5 fruit fly cellular contexts compared by ENCODE assay signal in the genomic region with DNA sequence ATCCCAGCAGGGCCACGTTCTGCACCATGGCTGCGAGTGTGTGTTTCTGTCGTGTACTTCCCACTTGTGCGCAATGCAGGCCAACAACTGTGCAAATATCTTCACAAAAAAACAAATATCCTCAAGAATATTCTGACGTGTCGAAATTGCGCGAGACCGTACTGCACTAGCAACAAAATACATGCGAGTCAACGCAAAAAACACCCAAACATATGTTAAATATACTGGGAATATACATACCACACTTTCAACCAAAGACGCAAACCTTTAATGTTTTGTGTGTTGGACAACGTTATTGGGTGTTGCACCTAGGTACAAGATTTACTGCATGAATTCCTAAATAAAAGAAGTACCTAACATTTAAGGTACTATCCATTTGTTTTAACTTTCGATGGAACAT.
TF ChIP-seq lines count a peak whose summit lies in the region.

A gene (minus strand): TSS at position 173 of the 400 bp plus-strand sequence.

- TF ChIP-seq CTCF in S2 (optimal IDR thresholded peaks at IDR 0.05; lab: Kevin White, UChicago), result peak; percentile 39 to 51
- no peak for TF ChIP-seq CTCF in whole organism, embryonic (GFP tag; optimal IDR thresholded peaks at IDR 0.05; lab: Kevin White, UChicago)

TF ChIP-seq in whole organism, adult, 20 proteins besides CTCF, POLR2A, EP300 and RAD21:
- TF ChIP-seq CG12768 (GFP tag; optimal IDR thresholded peaks at IDR 0.05; lab: Kevin White, UChicago) (no peak), Crg-1 (GFP tag; optimal IDR thresholded peaks at IDR 0.05; lab: Kevin White, UChicago) (peak; percentile 67), cnc (optimal IDR thresholded peaks at IDR 0.05; lab: Kevin White, UChicago) (no peak), CG7045 (GFP tag; optimal IDR thresholded peaks at IDR 0.05; lab: Kevin White, UChicago) (no peak), CG33017 (tag; optimal IDR thresholded peaks at IDR 0.05; lab: Kevin White, UChicago) (no peak), cic (GFP tag; optimal IDR thresholded peaks at IDR 0.05; lab: Kevin White, UChicago) (no peak), Hr96 (GFP tag; optimal IDR thresholded peaks at IDR 0.05; lab: Kevin White, UChicago) (peak; percentile 64), kay (GFP tag; lab: Kevin White, UChicago; ENCODE audit: borderline replicate concordance) (no peak), CG1620 (GFP tag; optimal IDR thresholded peaks at IDR 0.05; lab: Kevin White, UChicago) (peak; percentile 70), CG5204 (GFP tag; optimal IDR thresholded peaks at IDR 0.05; lab: Kevin White, UChicago) (peak; percentile 42), Mnt (GFP tag; optimal IDR thresholded peaks at IDR 0.05; lab: Kevin White, UChicago) (peak; percentile 18), CG14711 (tag; optimal IDR thresholded peaks at IDR 0.05; lab: Kevin White, UChicago) (peak; percentile 45), pad (GFP tag; optimal IDR thresholded peaks at IDR 0.05; lab: Kevin White, UChicago) (peak; percentile 50), tj (GFP tag; optimal IDR thresholded peaks at IDR 0.05; lab: Kevin White, UChicago) (no peak), CG7101 (tag; optimal IDR thresholded peaks at IDR 0.05; lab: Kevin White, UChicago) (peak; percentile 41), ovo (GFP tag; optimal IDR thresholded peaks at IDR 0.05; lab: Kevin White, UChicago) (peak; percentile 50), bab1 (GFP tag; optimal IDR thresholded peaks at IDR 0.05; lab: Kevin White, UChicago) (peak; percentile 78), Clk (GFP tag; optimal IDR thresholded peaks at IDR 0.05; lab: Kevin White, UChicago) (no peak), toe (GFP tag; optimal IDR thresholded peaks at IDR 0.05; lab: Kevin White, UChicago) (peak; percentile 40), CG11617 (GFP tag; optimal IDR thresholded peaks at IDR 0.05; lab: Kevin White, UChicago) (no peak)

TF ChIP-seq in whole organism, embryonic, 481 proteins besides CTCF, POLR2A, EP300 and RAD21 (continues in another document):
- TF ChIP-seq en (GFP tag; optimal IDR thresholded peaks at IDR 0.05; lab: Kevin White, UChicago) (no peak), CG7745 (tag; optimal IDR thresholded peaks at IDR 0.05; lab: Kevin White, UChicago) (no peak), Kr (GFP tag; optimal IDR thresholded peaks at IDR 0.05; lab: Kevin White, UChicago) (no peak), NC2β (GFP tag; optimal IDR thresholded peaks at IDR 0.05; lab: Kevin White, UChicago) (peak; percentile 40), Doc2 (GFP tag; IDR thresholded peaks at IDR 0.05; lab: Robert Waterston, UW) (no peak), CG15479 (GFP tag; optimal IDR thresholded peaks at IDR 0.05; lab: Kevin White, UChicago) (peak; percentile 71), Xbp1 (GFP tag; optimal IDR thresholded peaks at IDR 0.05; lab: Kevin White, UChicago) (peak; percentile 82), CG11695 (GFP tag; IDR thresholded peaks at IDR 0.05; lab: Robert Waterston, UW) (no peak), slbo (GFP tag; IDR thresholded peaks at IDR 0.05; lab: Robert Waterston, UW) (peak; percentile 58), wdn (GFP tag; IDR thresholded peaks at IDR 0.05; lab: Robert Waterston, UW) (no peak), CG30431 (GFP tag; optimal IDR thresholded peaks at IDR 0.05; lab: Kevin White, UChicago) (no peak), CG1792 (GFP tag; optimal IDR thresholded peaks at IDR 0.05; lab: Kevin White, UChicago) (no peak), Lim3 (GFP tag; IDR thresholded peaks at IDR 0.05; lab: Robert Waterston, UW) (no peak), Abd-B (GFP tag; optimal IDR thresholded peaks at IDR 0.05; lab: Kevin White, UChicago) (peak; percentile 62), repo (GFP tag; optimal IDR thresholded peaks at IDR 0.05; lab: Kevin White, UChicago) (peak; percentile 2), CG8924 (tag; optimal IDR thresholded peaks at IDR 0.05; lab: Kevin White, UChicago) (peak; percentile 48), H2.0 (GFP tag; IDR thresholded peaks at IDR 0.05; lab: Robert Waterston, UW) (no peak), gem (tag; optimal IDR thresholded peaks at IDR 0.05; lab: Kevin White, UChicago) (no peak), her (GFP tag; optimal IDR thresholded peaks at IDR 0.05; lab: Kevin White, UChicago) (no peak), gcm2 (GFP tag; optimal IDR thresholded peaks at IDR 0.05; lab: Kevin White, UChicago) (peak; percentile 7), Hand (GFP tag; optimal IDR thresholded peaks at IDR 0.05; lab: Kevin White, UChicago) (no peak), hkb (optimal IDR thresholded peaks at IDR 0.05; lab: Kevin White, UChicago) (no peak), hkb (GFP tag; IDR thresholded peaks at IDR 0.05; lab: Robert Waterston, UW) (peak; percentile 36; the same call in 1 of the 2 replicates), Dfd (GFP tag; optimal IDR thresholded peaks at IDR 0.05; lab: Kevin White, UChicago) (no peak)

TF ChIP-seq in whole organism, prepupa, 60 proteins besides CTCF, POLR2A, EP300 and RAD21:
- TF ChIP-seq CG8632 (GFP tag; optimal IDR thresholded peaks at IDR 0.05; lab: Kevin White, UChicago) (no peak), CG31627 (GFP tag; optimal IDR thresholded peaks at IDR 0.05; lab: Kevin White, UChicago) (peak; percentile 13), Hr39 (GFP tag; optimal IDR thresholded peaks at IDR 0.05; lab: Kevin White, UChicago) (peak; percentile 15), Lpt (GFP tag; optimal IDR thresholded peaks at IDR 0.05; lab: Kevin White, UChicago) (no peak), cyc (GFP tag; optimal IDR thresholded peaks at IDR 0.05; lab: Kevin White, UChicago) (peak; percentile 30), dsx (GFP tag; optimal IDR thresholded peaks at IDR 0.05; lab: Kevin White, UChicago; ENCODE audit: poor library complexity, severe bottlenecking) (no peak), CG7368 (GFP tag; optimal IDR thresholded peaks at IDR 0.05; lab: Kevin White, UChicago) (peak; percentile 23), CG1621 (tag; optimal IDR thresholded peaks at IDR 0.05; lab: Kevin White, UChicago) (no peak), lz (GFP tag; optimal IDR thresholded peaks at IDR 0.05; lab: Kevin White, UChicago) (peak; percentile 14), Ets21C (GFP tag; optimal IDR thresholded peaks at IDR 0.05; lab: Kevin White, UChicago) (no peak), CG3919 (GFP tag; optimal IDR thresholded peaks at IDR 0.05; lab: Kevin White, UChicago) (no peak), Smox (GFP tag; optimal IDR thresholded peaks at IDR 0.05; lab: Kevin White, UChicago) (no peak), Gug (GFP tag; IDR thresholded peaks at IDR 0.05; lab: Robert Waterston, UW) (no peak), eg (GFP tag; IDR thresholded peaks at IDR 0.05; lab: Robert Waterston, UW) (peak; percentile 34; the same call in 2 of the 3 replicates), CG32006 (GFP tag; optimal IDR thresholded peaks at IDR 0.05; lab: Kevin White, UChicago) (no peak), fkh (GFP tag; optimal IDR thresholded peaks at IDR 0.05; lab: Kevin White, UChicago) (peak; percentile 82), CG11294 (GFP tag; IDR thresholded peaks at IDR 0.05; lab: Robert Waterston, UW) (no peak)

TF ChIP-seq in whole organism, wandering third instar larva, 38 proteins besides CTCF, POLR2A, EP300 and RAD21 (continues in another document):
- TF ChIP-seq OdsH (GFP tag; optimal IDR thresholded peaks at IDR 0.05; lab: Kevin White, UChicago), result no peak
- TF ChIP-seq fru (GFP tag; optimal IDR thresholded peaks at IDR 0.05; lab: Kevin White, UChicago), result peak; percentile 18
- TF ChIP-seq Hr78 (GFP tag; optimal IDR thresholded peaks at IDR 0.05; lab: Kevin White, UChicago), result no peak
- TF ChIP-seq N (GFP tag; optimal IDR thresholded peaks at IDR 0.05; lab: Kevin White, UChicago), result no peak
- TF ChIP-seq dsf (GFP tag; optimal IDR thresholded peaks at IDR 0.05; lab: Kevin White, UChicago; ENCODE audit: borderline replicate concordance), result no peak
- TF ChIP-seq h (GFP tag; optimal IDR thresholded peaks at IDR 0.05; lab: Kevin White, UChicago), result peak; percentile 55
- TF ChIP-seq GATAd (GFP tag; optimal IDR thresholded peaks at IDR 0.05; lab: Kevin White, UChicago), result peak; percentile 26
- TF ChIP-seq CG9705 (GFP tag; optimal IDR thresholded peaks at IDR 0.05; lab: Kevin White, UChicago), result peak; percentile 27
- TF ChIP-seq brk (GFP tag; optimal IDR thresholded peaks at IDR 0.05; lab: Kevin White, UChicago), result no peak
- TF ChIP-seq foxo (GFP tag; optimal IDR thresholded peaks at IDR 0.05; lab: Kevin White, UChicago), result peak in 1 of 2 experiments; percentile 46
- TF ChIP-seq br (GFP tag; optimal IDR thresholded peaks at IDR 0.05; lab: Kevin White, UChicago), result peak; percentile 1
- no peak for TF ChIP-seq lola (GFP tag; optimal IDR thresholded peaks at IDR 0.05; lab: Kevin White, UChicago)
- TF ChIP-seq usp (GFP tag; optimal IDR thresholded peaks at IDR 0.05; lab: Kevin White, UChicago), result no peak
- TF ChIP-seq Vsx2 (GFP tag; optimal IDR thresholded peaks at IDR 0.05; lab: Kevin White, UChicago; ENCODE audit: partially characterized antibody), result no peak
- TF ChIP-seq Dfd (GFP tag; optimal IDR thresholded peaks at IDR 0.05; lab: Kevin White, UChicago), result no peak
- no peak for TF ChIP-seq tai (GFP tag; optimal IDR thresholded peaks at IDR 0.05; lab: Kevin White, UChicago)
- TF ChIP-seq ey (GFP tag; optimal IDR thresholded peaks at IDR 0.05; lab: Kevin White, UChicago), result no peak
- no peak for TF ChIP-seq sage (GFP tag; optimal IDR thresholded peaks at IDR 0.05; lab: Kevin White, UChicago)
- no peak for TF ChIP-seq Mio (GFP tag; optimal IDR thresholded peaks at IDR 0.05; lab: Kevin White, UChicago)
- peak; percentile 70 for TF ChIP-seq Hr83 (GFP tag; optimal IDR thresholded peaks at IDR 0.05; lab: Kevin White, UChicago; ENCODE audit: poor library complexity, severe bottlenecking)
- no peak for TF ChIP-seq pan (optimal IDR thresholded peaks at IDR 0.05; lab: Kevin White, UChicago)
- TF ChIP-seq rgr (GFP tag; optimal IDR thresholded peaks at IDR 0.05; lab: Kevin White, UChicago), result peak; percentile 54
- peak; percentile 93 for TF ChIP-seq woc (GFP tag; optimal IDR thresholded peaks at IDR 0.05; lab: Kevin White, UChicago)
- peak; percentile 25 for TF ChIP-seq CrebA (GFP tag; optimal IDR thresholded peaks at IDR 0.05; lab: Kevin White, UChicago; ENCODE audit: borderline replicate concordance)
- no peak for TF ChIP-seq Rel (GFP tag; optimal IDR thresholded peaks at IDR 0.05; lab: Kevin White, UChicago)
- peak; percentile 94 for TF ChIP-seq Rel (tag; optimal IDR thresholded peaks at IDR 0.05; lab: Kevin White, UChicago)
- TF ChIP-seq Hnf4 (GFP tag; optimal IDR thresholded peaks at IDR 0.05; lab: Kevin White, UChicago), result no peak
- no peak for TF ChIP-seq Jra (GFP tag; optimal IDR thresholded peaks at IDR 0.05; lab: Kevin White, UChicago)
- TF ChIP-seq Myc (optimal IDR thresholded peaks at IDR 0.05; lab: Kevin White, UChicago), result peak; percentile 85
- TF ChIP-seq psq (GFP tag; optimal IDR thresholded peaks at IDR 0.05; lab: Kevin White, UChicago), result no peak
- TF ChIP-seq dl (GFP tag; optimal IDR thresholded peaks at IDR 0.05; lab: Kevin White, UChicago; ENCODE audit: insufficient read depth in 1 of 2, partially characterized antibody in 2 of 2), result no peak
- no peak for TF ChIP-seq Dif (GFP tag; optimal IDR thresholded peaks at IDR 0.05; lab: Kevin White, UChicago; ENCODE audit: partially characterized antibody)
- no peak for TF ChIP-seq dmrt93B (GFP tag; optimal IDR thresholded peaks at IDR 0.05; lab: Kevin White, UChicago)
